Fruit fly (Drosophila melanogaster) whole organism, embryonic: ENCODE measurements around the gene CG10031.

Source experiments
- ATbp ChIP-seq: fragments of 200-800 bp; sonication (Bioruptor generic); optimal IDR thresholded peaks from 2 replicates; lab custom pipeline; 2017; ENCODE audit warnings: missing biosample characterization, mild to moderate bottlenecking, missing genetic modification characterization, missing genetic modification reagents
- B-H2 ChIP-seq: fragments of 200-800 bp; sonication (Bioruptor generic); optimal IDR thresholded peaks from 2 replicates; lab custom pipeline; 2018; ENCODE audit warnings: missing biosample characterization, mild to moderate bottlenecking, missing genetic modification characterization
- CG11723 ChIP-seq: fragments of 200-800 bp; sonication (Bioruptor generic); optimal IDR thresholded peaks from 2 replicates; lab custom pipeline; 2017; ENCODE audit warnings: missing biosample characterization, mild to moderate bottlenecking, missing genetic modification characterization
- CG13296 ChIP-seq: fragments of 200-800 bp; sonication (Bioruptor generic); optimal IDR thresholded peaks from 3 replicates; lab custom pipeline; 2018; ENCODE audit warnings: missing biosample characterization, mild to moderate bottlenecking, missing genetic modification characterization
- CG14014 ChIP-seq: fragments of 200-800 bp; sonication (Bioruptor generic); IDR thresholded peaks from 2 replicates; pipeline ENCODE4 v1.3.6; 2022; ENCODE audit warnings: missing biosample characterization, missing genetic modification characterization
- CG14441 ChIP-seq: fragments of 200-800 bp; sonication (Bioruptor generic); IDR thresholded peaks from 2 replicates; pipeline ENCODE4 v1.3.6; 2022; ENCODE audit warnings: missing biosample characterization, missing genetic modification characterization
- CG15514 ChIP-seq: fragments of 200-800 bp; sonication (Bioruptor generic); optimal IDR thresholded peaks from 3 replicates; lab custom pipeline; 2017; ENCODE audit warnings: missing biosample characterization, missing genetic modification characterization, mild to moderate bottlenecking, moderate library complexity, missing genetic modification reagents
- CG17612 ChIP-seq: fragments of 200-800 bp; sonication (Bioruptor generic); IDR thresholded peaks from 2 replicates; pipeline ENCODE4 v1.3.6; 2022; ENCODE audit warnings: missing biosample characterization, missing genetic modification characterization
- CG18011 ChIP-seq: fragments of 200-800 bp; sonication (Bioruptor generic); optimal IDR thresholded peaks from 2 replicates; lab custom pipeline; 2017; ENCODE audit warnings: missing biosample characterization, missing genetic modification characterization, mild to moderate bottlenecking, moderate library complexity, missing genotype
- CG18599 ChIP-seq: fragments of 200-800 bp; sonication (Bioruptor generic); optimal IDR thresholded peaks from 3 replicates; lab custom pipeline; 2017; ENCODE audit warnings: missing biosample characterization, missing genetic modification characterization, mild to moderate bottlenecking, moderate library complexity, missing genetic modification reagents
- CG3407 ChIP-seq: fragments of 200-800 bp; sonication (Bioruptor generic); optimal IDR thresholded peaks from 2 replicates; lab custom pipeline; 2018; ENCODE audit warnings: missing biosample characterization, mild to moderate bottlenecking, missing genetic modification characterization
- CG34224 ChIP-seq: fragments of 200-800 bp; sonication (Bioruptor generic); IDR thresholded peaks from 3 replicates; pipeline ENCODE4 v1.3.6; 2022; ENCODE audit warnings: missing biosample characterization, missing genetic modification characterization; ENCODE audit not compliant: partially characterized antibody
- CG4360 ChIP-seq: fragments of 200-800 bp; sonication (Bioruptor generic); IDR thresholded peaks from 2 replicates; pipeline ENCODE4 v1.3.6; 2022; ENCODE audit warnings: missing biosample characterization, missing genetic modification characterization
- CG4424 ChIP-seq: fragments of 200-800 bp; sonication (Bioruptor generic); optimal IDR thresholded peaks from 3 replicates; lab custom pipeline; 2016; ENCODE audit warnings: missing biosample characterization, missing genetic modification characterization
- CG5953 ChIP-seq: fragments of 200-800 bp; sonication (Bioruptor generic); IDR thresholded peaks from 2 replicates; pipeline ENCODE4 v1.3.6; 2022; ENCODE audit warnings: missing biosample characterization, missing genetic modification characterization
- CG6654 ChIP-seq: fragments of 200-800 bp; sonication (Bioruptor generic); optimal IDR thresholded peaks from 2 replicates; lab custom pipeline; 2017; ENCODE audit warnings: missing biosample characterization, mild to moderate bottlenecking, missing genetic modification characterization
- CG7786 ChIP-seq: fragments of 200-800 bp; sonication (Bioruptor generic); optimal IDR thresholded peaks from 2 replicates; lab custom pipeline; 2016; ENCODE audit warnings: missing biosample characterization, missing genetic modification characterization
- CG7928 ChIP-seq: fragments of 200-800 bp; sonication (Bioruptor generic); optimal IDR thresholded peaks from 2 replicates; lab custom pipeline; 2017; ENCODE audit warnings: missing biosample characterization, mild to moderate bottlenecking, missing genetic modification characterization
- CG8388 ChIP-seq: fragments of 200-800 bp; sonication (Bioruptor generic); optimal IDR thresholded peaks from 2 replicates; lab custom pipeline; 2019; ENCODE audit warnings: missing biosample characterization, mild to moderate bottlenecking, missing genetic modification characterization, moderate library complexity
- CG8944 ChIP-seq: fragments of 200-800 bp; sonication (Bioruptor generic); optimal IDR thresholded peaks from 3 replicates; lab custom pipeline; 2016; ENCODE audit warnings: missing biosample characterization, missing genetic modification characterization
- CG9727 ChIP-seq: fragments of 200-800 bp; sonication (Bioruptor generic); optimal IDR thresholded peaks from 3 replicates; lab custom pipeline; 2017; ENCODE audit warnings: missing biosample characterization, mild to moderate bottlenecking, missing genetic modification characterization
- CHES-1-like ChIP-seq: fragments of 200-800 bp; sonication (Bioruptor generic); optimal IDR thresholded peaks from 2 replicates; lab custom pipeline; 2016; ENCODE audit warnings: missing biosample characterization, missing genetic modification characterization
- Fer3 ChIP-seq: fragments of 200-800 bp; sonication (Bioruptor generic); optimal IDR thresholded peaks from 2 replicates; lab custom pipeline; 2018; ENCODE audit warnings: missing biosample characterization, mild to moderate bottlenecking, missing genetic modification characterization, moderate library complexity
- Gug ChIP-seq: fragments of 200-800 bp; sonication (Bioruptor generic); IDR thresholded peaks from 4 replicates; pipeline ENCODE4 v1.3.6; 2022; ENCODE audit warnings: missing biosample characterization, missing genetic modification characterization
- HHEX ChIP-seq: fragments of 200-800 bp; sonication (Bioruptor generic); optimal IDR thresholded peaks from 3 replicates; lab custom pipeline; 2017; ENCODE audit warnings: missing biosample characterization, mild to moderate bottlenecking, missing genetic modification characterization, missing genetic modification reagents
- Hmx ChIP-seq: fragments of 200-800 bp; sonication (Bioruptor generic); optimal IDR thresholded peaks from 2 replicates; lab custom pipeline; 2016; ENCODE audit warnings: missing biosample characterization, missing genetic modification characterization
- Hr51 ChIP-seq, 2 experiments: fragments of 200-800 bp; sonication (Bioruptor generic); optimal IDR thresholded peaks; 2 replicates in 1 of 2; 3 replicates in 1 of 2; lab custom pipeline; 2016 to 2018; ENCODE audit warnings: missing biosample characterization in 2 of 2, missing genetic modification characterization in 2 of 2, mild to moderate bottlenecking in 1 of 2, moderate library complexity in 1 of 2
- Lim3 ChIP-seq: fragments of 200-800 bp; sonication (Bioruptor generic); IDR thresholded peaks from 2 replicates; pipeline ENCODE4 v1.3.6; 2022; ENCODE audit warnings: missing biosample characterization, missing genetic modification characterization
- Med ChIP-seq: fragments of 200-800 bp; sonication (Bioruptor generic); peaks from one replicate; lab custom pipeline; 2016; ENCODE audit warnings: missing biosample characterization, missing genetic modification characterization, mild to moderate bottlenecking, inconsistent platforms, moderate library complexity
- NC2β ChIP-seq: fragments of 200-800 bp; sonication (Bioruptor generic); optimal IDR thresholded peaks from 2 replicates; lab custom pipeline; 2016; ENCODE audit warnings: missing biosample characterization, missing genetic modification characterization
- Nf-YB ChIP-seq: fragments of 200-800 bp; sonication (Bioruptor generic); optimal IDR thresholded peaks from 3 replicates; lab custom pipeline; 2019; ENCODE audit warnings: missing biosample characterization, mild to moderate bottlenecking, missing genetic modification characterization, moderate library complexity
- Oli ChIP-seq: fragments of 200-800 bp; sonication (Bioruptor generic); optimal IDR thresholded peaks from 2 replicates; lab custom pipeline; 2018; ENCODE audit warnings: missing biosample characterization, mild to moderate bottlenecking, missing genetic modification characterization, moderate library complexity
- PHDP ChIP-seq: fragments of 200-800 bp; sonication (Bioruptor generic); optimal IDR thresholded peaks from 3 replicates; lab custom pipeline; 2018; ENCODE audit warnings: missing biosample characterization, mild to moderate bottlenecking, missing genetic modification characterization, moderate library complexity
- Sry-β ChIP-seq: fragments of 200-800 bp; sonication (Bioruptor generic); optimal IDR thresholded peaks from 2 replicates; lab custom pipeline; 2018; ENCODE audit warnings: missing biosample characterization, mild to moderate bottlenecking, missing genetic modification characterization, moderate library complexity
- amos ChIP-seq: fragments of 200-800 bp; sonication (Bioruptor generic); IDR thresholded peaks from 2 replicates; pipeline ENCODE4 v1.3.6; 2022; ENCODE audit warnings: missing biosample characterization, missing genetic modification characterization; ENCODE audit not compliant: partially characterized antibody
- ap ChIP-seq: fragments of 200-800 bp; sonication (Bioruptor generic); IDR thresholded peaks from 2 replicates; pipeline ENCODE4 v1.3.6; 2022; ENCODE audit warnings: missing biosample characterization, missing genetic modification characterization
- btn ChIP-seq: fragments of 200-800 bp; sonication (Bioruptor generic); optimal IDR thresholded peaks from 2 replicates; lab custom pipeline; 2016; ENCODE audit warnings: missing biosample characterization, missing genetic modification characterization
- chinmo ChIP-seq: fragments of 200-800 bp; sonication (Bioruptor generic); IDR thresholded peaks from 4 replicates; pipeline ENCODE4 v1.3.6; 2022; ENCODE audit warnings: missing biosample characterization, missing genetic modification characterization; ENCODE audit not compliant: partially characterized antibody
- cwo ChIP-seq: fragments of 200-800 bp; sonication (Bioruptor generic); optimal IDR thresholded peaks from 3 replicates; lab custom pipeline; 2017; ENCODE audit warnings: missing biosample characterization, missing genetic modification characterization, mild to moderate bottlenecking, moderate library complexity, missing genetic modification reagents
- dmrt99B ChIP-seq: fragments of 200-800 bp; sonication (Bioruptor generic); optimal IDR thresholded peaks from 2 replicates; lab custom pipeline; 2018; ENCODE audit warnings: missing biosample characterization, mild to moderate bottlenecking, missing genetic modification characterization, moderate library complexity
- ftz-f1 ChIP-seq: fragments of 200-800 bp; sonication (Bioruptor generic); optimal IDR thresholded peaks from 2 replicates; lab custom pipeline; 2016; ENCODE audit warnings: missing biosample characterization, missing genetic modification characterization
- gem ChIP-seq: fragments of 200-800 bp; sonication (Bioruptor generic); optimal IDR thresholded peaks from 2 replicates; lab custom pipeline; 2019; ENCODE audit warnings: missing biosample characterization, mild to moderate bottlenecking, missing genetic modification characterization, moderate library complexity
- insv ChIP-seq, 2 experiments: fragments of 200-800 bp; sonication (Bioruptor generic); optimal IDR thresholded peaks; 3 replicates each; lab custom pipeline; 2016 to 2018; ENCODE audit warnings: missing biosample characterization in 2 of 2, missing genetic modification characterization in 2 of 2
- jigr1 ChIP-seq: fragments of 200-800 bp; sonication (Bioruptor generic); IDR thresholded peaks from 3 replicates; pipeline ENCODE4 v1.3.6; 2022; ENCODE audit warnings: missing biosample characterization, missing genetic modification characterization
- odd ChIP-seq: fragments of 200-800 bp; sonication (Bioruptor generic); optimal IDR thresholded peaks from 2 replicates; lab custom pipeline; 2017; ENCODE audit warnings: missing biosample characterization, mild to moderate bottlenecking, missing genetic modification characterization
- otp ChIP-seq: fragments of 200-800 bp; sonication (Bioruptor generic); IDR thresholded peaks from 3 replicates; pipeline ENCODE4, ENCODE4 v1.3.6; 2022; ENCODE audit warnings: missing biosample characterization, missing genetic modification characterization
- pho ChIP-seq: fragments of 200-800 bp; sonication (Bioruptor generic); optimal IDR thresholded peaks from 2 replicates; lab custom pipeline; 2016; ENCODE audit warnings: missing biosample characterization, missing genetic modification characterization
- trem ChIP-seq: fragments of 200-800 bp; optimal IDR thresholded peaks from 3 replicates; lab custom pipeline; 2019; ENCODE audit warnings: missing biosample characterization, mild to moderate bottlenecking, missing genetic modification characterization, moderate library complexity
- trh ChIP-seq: fragments of 200-800 bp; sonication (Bioruptor generic); optimal IDR thresholded peaks from 2 replicates; lab custom pipeline; 2016; ENCODE audit warnings: missing biosample characterization, missing genetic modification characterization
- unpg ChIP-seq: fragments of 200-800 bp; sonication (Bioruptor generic); optimal IDR thresholded peaks from 3 replicates; lab custom pipeline; 2018; ENCODE audit warnings: missing biosample characterization, mild to moderate bottlenecking, missing genetic modification characterization, moderate library complexity
- zen2 ChIP-seq: fragments of 200-800 bp; sonication (Bioruptor generic); IDR thresholded peaks from 3 replicates; pipeline ENCODE4 v1.3.6; 2022; ENCODE audit warnings: missing biosample characterization, missing genetic modification characterization; ENCODE audit not compliant: partially characterized antibody

CG10031 gene

dm6 chr2L:3740443-3740842 is 41.6 kb upstream of the CG10031 start (continued):
- TF ChIP-seq jigr1 (GFP tag; lab: Robert Waterston, UW), result no peak
- TF ChIP-seq chinmo (GFP tag; lab: Robert Waterston, UW), result no peak
- no peak for TF ChIP-seq NC2β (GFP tag; lab: Kevin White, UChicago)
- peak; percentile 42 for TF ChIP-seq gem (tag; lab: Kevin White, UChicago)
- TF ChIP-seq CHES-1-like (GFP tag; lab: Kevin White, UChicago), result no peak
- peak; percentile 3 for TF ChIP-seq CG13296 (GFP tag; lab: Kevin White, UChicago)
- no peak for TF ChIP-seq CG11723
- TF ChIP-seq unpg (GFP tag; lab: Kevin White, UChicago), result peak; percentile 2
- TF ChIP-seq HHEX, result peak; percentile 6
- no peak for TF ChIP-seq Gug (GFP tag; lab: Robert Waterston, UW)
- TF ChIP-seq Oli (tag; lab: Kevin White, UChicago), result peak; percentile 35
- TF ChIP-seq Med, result peak; percentile 75
- no peak for TF ChIP-seq CG3407
- TF ChIP-seq otp (GFP tag; lab: Robert Waterston, UW), result no peak
- no peak for TF ChIP-seq CG5953
- TF ChIP-seq cwo (GFP tag; lab: Kevin White, UChicago), result peak; percentile 12
- no peak for TF ChIP-seq CG4424 (GFP tag; lab: Kevin White, UChicago)
- peak; percentile 12 for TF ChIP-seq Fer3
- TF ChIP-seq CG8944 (GFP tag; lab: Kevin White, UChicago), result no peak
- peak; percentile 53 for TF ChIP-seq CG18599
- no peak for TF ChIP-seq CG34224
- no peak for TF ChIP-seq amos (GFP tag; lab: Robert Waterston, UW)
- TF ChIP-seq CG6654, result no peak
- TF ChIP-seq CG17612 (GFP tag; lab: Robert Waterston, UW), result no peak
- no peak for TF ChIP-seq CG14014 (GFP tag; lab: Robert Waterston, UW)
- TF ChIP-seq PHDP (tag; lab: Kevin White, UChicago), result peak; percentile 23
- no peak for TF ChIP-seq Lim3 (GFP tag; lab: Robert Waterston, UW)
- TF ChIP-seq CG4360 (GFP tag; lab: Robert Waterston, UW), result no peak
- TF ChIP-seq CG7928 (GFP tag; lab: Kevin White, UChicago), result no peak
- no peak for TF ChIP-seq zen2 (GFP tag; lab: Robert Waterston, UW)
- peak in 1 of 2 experiments; percentile 33 for TF ChIP-seq Hr51 (GFP tag; optimal IDR thresholded peaks at IDR 0.05; lab: Kevin White, UChicago)
- no peak for TF ChIP-seq ATbp (GFP tag; lab: Kevin White, UChicago)
- TF ChIP-seq Sry-β (GFP tag; lab: Kevin White, UChicago), result no peak
- TF ChIP-seq B-H2 (GFP tag; lab: Kevin White, UChicago), result no peak
- no peak for TF ChIP-seq insv (GFP tag; optimal IDR thresholded peaks at IDR 0.05; lab: Kevin White, UChicago)
- no peak for TF ChIP-seq ftz-f1 (GFP tag; lab: Kevin White, UChicago)
- TF ChIP-seq CG14441, result no peak
- no peak for TF ChIP-seq CG18011 (GFP tag; lab: Kevin White, UChicago)
- TF ChIP-seq odd (GFP tag; lab: Kevin White, UChicago), result no peak
- TF ChIP-seq ap, result no peak
- TF ChIP-seq pho, result no peak
- no peak for TF ChIP-seq CG9727 (GFP tag; lab: Kevin White, UChicago)
- TF ChIP-seq trh (GFP tag; lab: Kevin White, UChicago), result no peak
- no peak for TF ChIP-seq Nf-YB (GFP tag; lab: Kevin White, UChicago)
- TF ChIP-seq Hmx (GFP tag; lab: Kevin White, UChicago), result no peak
- TF ChIP-seq dmrt99B, result peak; percentile 40
- TF ChIP-seq CG15514 (GFP tag; lab: Kevin White, UChicago), result peak; percentile 26
- no peak for TF ChIP-seq CG7786 (GFP tag; lab: Kevin White, UChicago)
- TF ChIP-seq trem (tag; lab: Kevin White, UChicago), result no peak
- no peak for TF ChIP-seq btn (GFP tag; lab: Kevin White, UChicago)
- TF ChIP-seq CG8388, result no peak
